Fruit fly (Drosophila melanogaster) whole organism, prepupa: Measurements from ENCODE around the gene CG15201.

ENCODE experiments used
- Blimp-1 ChIP-seq: fragments of 200-800 bp; sonication (Bioruptor generic); optimal IDR thresholded peaks from 3 replicates; lab custom pipeline; 2017; ENCODE audit warnings: missing biosample characterization, missing genetic modification characterization, mild to moderate bottlenecking, moderate library complexity, missing genetic modification reagents
- CG34406 ChIP-seq: fragments of 200-800 bp; sonication (Bioruptor generic); optimal IDR thresholded peaks from 3 replicates; lab custom pipeline; 2016; ENCODE audit warnings: missing biosample characterization, missing genetic modification characterization
- eg ChIP-seq: fragments of 200-800 bp; sonication (Bioruptor generic); IDR thresholded peaks from 3 replicates; pipeline ENCODE4 v1.3.6; 2022; ENCODE audit warnings: missing biosample characterization, missing genetic modification characterization
- fkh ChIP-seq: fragments of 200-800 bp; sonication (Bioruptor generic); optimal IDR thresholded peaks from 3 replicates; lab custom pipeline; 2017; ENCODE audit warnings: missing biosample characterization, mild to moderate bottlenecking, missing genetic modification characterization, moderate library complexity

dm6 chrX:11123561-11123960 lies 20.4 kb upstream of the CG15201 start:
- TF ChIP-seq eg (GFP tag; lab: Robert Waterston, UW): 0 out of 3 replicates have a peak, but pooled peaks have one; percentile 11
- no peak for TF ChIP-seq fkh (GFP tag; lab: Kevin White, UChicago)
- TF ChIP-seq CG34406 (GFP tag; lab: Kevin White, UChicago): no peak
- TF ChIP-seq Blimp-1: no peak
